Worm (Caenorhabditis elegans): ENCODE results near the gene R05A10.8.

DNA sequence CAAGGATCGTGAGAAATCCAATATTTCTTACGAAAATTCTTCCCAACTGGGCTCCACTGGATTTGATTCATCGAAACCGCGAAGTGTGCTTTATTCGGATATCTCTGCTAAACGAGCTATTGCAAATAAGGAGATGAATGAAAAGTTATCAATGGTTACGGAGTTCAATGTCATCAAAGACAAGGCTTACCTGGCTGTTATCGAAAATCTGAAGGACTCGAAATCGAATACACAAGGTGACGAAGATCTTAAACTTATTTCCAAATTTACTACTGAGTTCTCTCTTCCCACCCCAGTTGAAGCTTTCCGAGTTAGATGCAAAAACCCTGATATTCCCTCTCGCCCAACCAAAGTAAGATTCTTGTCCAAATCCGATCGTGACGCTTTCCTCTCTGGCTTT is 28.3 kb upstream of the R05A10.8 start:
- no peak for TF ChIP-seq blmp-1 (tag; optimal IDR thresholded peaks at IDR 0.05; ENCODE audit: insufficient read depth)
- TF ChIP-seq ama-1 (optimal IDR thresholded peaks at IDR 0.05): no peak
- TF ChIP-seq nhr-237 (tag; optimal IDR thresholded peaks at IDR 0.05): no peak
- TF ChIP-seq egl-27 (tag; optimal IDR thresholded peaks at IDR 0.05): no peak
- TF ChIP-seq lin-11 (tag; optimal IDR thresholded peaks at IDR 0.05): no peak
- TF ChIP-seq fos-1 (tag; optimal IDR thresholded peaks at IDR 0.05): no peak
- no peak for TF ChIP-seq zag-1 (tag; optimal IDR thresholded peaks at IDR 0.05)

Measured in whole organism, L2 larva.